Worm (Caenorhabditis elegans) whole organism, L4/young adult: ENCODE measurements around the gene F44G4.1.

Experiments
- dao-5 ChIP-seq: sonication (generic microtip); optimal IDR thresholded peaks from 2 replicates; lab custom pipeline; 2016; ENCODE audit warnings: missing genotype, missing genetic modification characterization, moderate library complexity, missing compliant biosample characterization
- him-1 ChIP-seq: sonication (generic microtip); optimal IDR thresholded peaks from 2 replicates; lab custom pipeline; 2016; ENCODE audit warnings: missing genotype, missing genetic modification reagents, missing genetic modification characterization, missing compliant biosample characterization

ce11 chrII:9014877-9015505, 20.6 kb downstream of the F44G4.1 start:
- no peak for TF ChIP-seq him-1
- TF ChIP-seq dao-5 (tag; lab: Kevin White, UChicago), result no peak
